Worm (Caenorhabditis elegans): ENCODE data around the gene C15H11.1.
A peak's percentile ranks its signal among the peaks of the same experiment; 100 is the strongest.

C15H11.1 gene

ce11 chrV:14350949-14351348 is 42.7 kb upstream of the C15H11.1 start (continued):
- TF ChIP-seq eyg-1 (tag; optimal IDR thresholded peaks at IDR 0.05) (no peak), unc-3 (GFP tag; conservative IDR thresholded peaks at IDR 0.05) (no peak), unc-3 (tag; optimal IDR thresholded peaks at IDR 0.05) (no peak), fax-1 (tag; optimal IDR thresholded peaks at IDR 0.05) (no peak), odd-2 (tag; optimal IDR thresholded peaks at IDR 0.05) (no peak), ceh-2 (tag; optimal IDR thresholded peaks at IDR 0.05) (peak; percentile 7), pqm-1 (tag; optimal IDR thresholded peaks at IDR 0.05) (peak; percentile 15), ceh-48 (tag; optimal IDR thresholded peaks at IDR 0.05) (no peak), C08G9.2 (tag; optimal IDR thresholded peaks at IDR 0.05) (peak; percentile 64), hlh-6 (tag; optimal IDR thresholded peaks at IDR 0.05) (peak; percentile 41), ceh-22 (tag; optimal IDR thresholded peaks at IDR 0.05) (no peak), nhr-232 (tag; optimal IDR thresholded peaks at IDR 0.05) (no peak), ref-2 (tag; optimal IDR thresholded peaks at IDR 0.05) (peak; percentile 54), K09A11.1 (tag; optimal IDR thresholded peaks at IDR 0.05; ENCODE audit: insufficient read depth) (no peak)

ce11 chrV:14351629-14352028 is 42.0 kb upstream of the C15H11.1 start, which contains the start of gene vha-13:
Gene vha-13 (plus strand): TSS chrV:14351709.
- TF ChIP-seq odd-2 (tag; optimal IDR thresholded peaks at IDR 0.05) (no peak), syd-9 (tag; optimal IDR thresholded peaks at IDR 0.05) (no peak), tbx-2 (tag; optimal IDR thresholded peaks at IDR 0.05) (no peak), ttx-3 (tag; optimal IDR thresholded peaks at IDR 0.05) (no peak), pax-1 (tag; optimal IDR thresholded peaks at IDR 0.05) (no peak), nhr-11 (tag; optimal IDR thresholded peaks at IDR 0.05) (no peak), C38D4.7 (GFP tag; optimal IDR thresholded peaks at IDR 0.05) (no peak), Y22D7AL.16 (tag; optimal IDR thresholded peaks at IDR 0.05) (no peak), madf-2 (tag; optimal IDR thresholded peaks at IDR 0.05) (no peak), ceh-19 (GFP tag; optimal IDR thresholded peaks at IDR 0.05) (no peak), dmd-4 (tag; optimal IDR thresholded peaks at IDR 0.05; ENCODE audit: borderline replicate concordance) (no peak), ceh-22 (tag; optimal IDR thresholded peaks at IDR 0.05) (no peak), unc-55 (GFP tag; optimal IDR thresholded peaks at IDR 0.05) (no peak), mec-3 (tag; optimal IDR thresholded peaks at IDR 0.05; ENCODE audit: borderline replicate concordance) (no peak), fkh-6 (tag; optimal IDR thresholded peaks at IDR 0.05) (no peak), ets-4 (tag; optimal IDR thresholded peaks at IDR 0.05) (no peak), hlh-15 (tag; optimal IDR thresholded peaks at IDR 0.05) (no peak), fkh-10 (GFP tag; optimal IDR thresholded peaks at IDR 0.05) (no peak), ceh-24 (tag; optimal IDR thresholded peaks at IDR 0.05) (no peak), ceh-18 (tag; optimal IDR thresholded peaks at IDR 0.05) (no peak)

- TF ChIP-seq odd-2 (tag; optimal IDR thresholded peaks at IDR 0.05) (no peak), eyg-1 (tag; optimal IDR thresholded peaks at IDR 0.05) (no peak), T23F11.4 (GFP tag; optimal IDR thresholded peaks at IDR 0.05) (no peak)
Measured at ce11 chrV:14352032-14352431, 41.6 kb upstream of the C15H11.1 start.

DNA sequence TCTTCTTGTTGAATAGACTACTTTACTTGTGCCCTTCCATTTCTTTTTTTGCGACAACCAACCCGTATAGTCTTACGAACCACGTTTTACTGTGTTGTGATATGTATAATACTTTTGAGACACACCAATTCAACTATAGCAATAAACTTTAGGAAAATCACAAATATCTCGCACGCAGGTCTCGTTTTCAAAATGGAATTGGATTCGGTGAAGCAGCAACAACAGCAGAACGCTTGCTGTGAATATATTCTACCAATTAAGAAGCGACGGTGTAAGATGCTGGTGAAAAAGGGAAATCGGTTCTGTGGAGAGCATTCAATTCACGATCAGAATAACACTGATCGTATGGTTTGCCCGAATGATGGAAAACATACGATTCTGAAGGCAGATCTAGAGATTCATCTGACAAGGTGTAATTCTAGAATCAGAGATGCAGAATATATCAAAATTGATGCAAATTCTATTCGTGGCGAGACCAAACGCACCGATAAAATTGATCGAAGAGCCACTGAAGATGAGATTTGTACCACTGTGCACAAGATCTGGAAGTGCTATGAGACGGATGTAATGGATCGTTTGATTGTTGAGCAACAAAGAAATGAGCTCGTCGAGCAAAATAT is 39.2 kb upstream of the C15H11.1 start, which contains the start of gene Y49A3A.3:
Gene Y49A3A.3, plus strand, starts transcription at position 153 of the 620 bp plus-strand sequence.
- no peak for TF ChIP-seq pha-4 (tag; optimal IDR thresholded peaks at IDR 0.05)
- TF ChIP-seq unc-3 (GFP tag; conservative IDR thresholded peaks at IDR 0.05) = no peak
- TF ChIP-seq unc-3 (tag; optimal IDR thresholded peaks at IDR 0.05) = no peak
- TF ChIP-seq madf-2 (tag; optimal IDR thresholded peaks at IDR 0.05) = no peak
- TF ChIP-seq ama-1 (optimal IDR thresholded peaks at IDR 0.05) = peak; percentile 52
- TF ChIP-seq ref-2 (tag; optimal IDR thresholded peaks at IDR 0.05) = no peak
